Worm (Caenorhabditis elegans) whole organism, L1 larva: ENCODE measurements around the gene mab-23.

ENCODE experiments used
- ama-1 ChIP-seq: fragments of 150-350 bp; optimal IDR thresholded peaks from 2 replicates; lab custom pipeline; 2014
- ceh-90 ChIP-seq: sonication (generic microtip); optimal IDR thresholded peaks from 2 replicates; lab custom pipeline; 2016; ENCODE audit warnings: missing genetic modification characterization, missing compliant biosample characterization
- ets-5 ChIP-seq: fragments of 200-800 bp; sonication (Bioruptor generic); IDR thresholded peaks from 2 replicates; pipeline ENCODE4 v1.3.6; 2022; ENCODE audit warnings: missing genetic modification characterization, missing compliant biosample characterization
- lin-13 ChIP-seq: fragments of 150-350 bp; optimal IDR thresholded peaks from 2 replicates; lab custom pipeline; 2014; ENCODE audit warnings: missing biosample characterization, missing genetic modification reagents, missing genetic modification characterization
- lin-35 ChIP-seq, 2 experiments: fragments of 150-350 bp; optimal IDR thresholded peaks; 2 replicates each; lab custom pipeline; 2014; ENCODE audit warnings: missing biosample characterization in 2 of 2, missing genetic modification characterization in 2 of 2, missing genetic modification reagents in 2 of 2
- nhr-12 ChIP-seq: sonication (generic microtip); optimal IDR thresholded peaks from 2 replicates; lab custom pipeline; 2017; ENCODE audit warnings: missing biosample characterization, missing genetic modification characterization
- nhr-77 ChIP-seq: fragments of 150-350 bp; optimal IDR thresholded peaks from 2 replicates; lab custom pipeline; 2014; ENCODE audit warnings: missing biosample characterization, missing genetic modification characterization
- nhr-84 ChIP-seq: sonication (generic microtip); optimal IDR thresholded peaks from 2 replicates; lab custom pipeline; 2017; ENCODE audit warnings: missing biosample characterization, missing genetic modification characterization
- snpc-4 ChIP-seq: fragments of 150-350 bp; optimal IDR thresholded peaks from 2 replicates; lab custom pipeline; 2014; ENCODE audit warnings: missing biosample characterization, missing genetic modification characterization
- unc-62 ChIP-seq: fragments of 150-350 bp; optimal IDR thresholded peaks from 2 replicates; lab custom pipeline; 2014; ENCODE audit warnings: missing biosample characterization, missing genetic modification reagents, missing genetic modification characterization
- ztf-11 ChIP-seq, 2 experiments: sonication (generic microtip); optimal IDR thresholded peaks; 2 replicates each; lab custom pipeline; 2016 to 2017; ENCODE audit warnings: missing genetic modification characterization in 2 of 2, missing biosample characterization in 1 of 2, missing compliant biosample characterization in 1 of 2

DNA sequence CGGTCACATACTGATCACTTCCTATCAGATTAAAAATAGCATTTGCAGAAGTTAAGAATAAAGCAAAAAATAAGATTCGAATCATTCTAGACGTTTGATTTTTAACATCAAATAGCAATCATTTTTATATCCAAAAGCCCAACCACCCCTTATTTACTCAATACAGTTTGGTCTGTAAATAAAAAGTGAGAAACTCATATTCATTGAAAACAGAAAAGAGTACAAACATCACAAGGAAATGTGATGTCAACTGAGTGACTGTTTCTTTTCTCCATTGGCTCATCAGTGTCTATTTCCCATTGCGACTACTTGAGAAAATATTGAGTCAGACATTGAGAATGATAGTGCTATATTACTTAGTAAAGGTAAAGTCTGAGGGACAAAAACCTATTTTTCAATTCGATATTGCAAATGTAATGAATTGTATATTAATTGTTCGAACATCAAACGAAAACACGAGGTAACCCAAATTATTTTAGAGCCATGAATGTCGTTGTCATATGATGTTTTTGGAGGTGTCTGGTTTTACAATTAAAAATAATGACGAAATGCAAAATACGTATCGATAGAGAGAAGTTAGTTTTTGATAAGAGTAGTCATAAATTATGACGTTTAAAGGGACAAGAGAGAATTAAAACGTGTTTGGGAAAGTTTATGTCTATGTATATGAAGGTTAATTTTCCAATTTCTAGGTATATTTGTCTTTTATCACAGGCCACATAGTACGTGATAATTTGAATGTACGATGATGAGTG, 42.9 kb upstream of the mab-23 start, which contains the start of gene ttr-23:
- no peak for TF ChIP-seq nhr-84 (tag; lab: Kevin White, UChicago)
- TF ChIP-seq snpc-4 (tag; lab: Kevin White, UChicago) = no peak
- no peak for TF ChIP-seq lin-13 (GFP tag; lab: Kevin White, UChicago)
- peak in 1 of 2 experiments; percentile 43 for TF ChIP-seq lin-35 (GFP tag; optimal IDR thresholded peaks at IDR 0.05; lab: Kevin White, UChicago)
- no peak for TF ChIP-seq ets-5 (GFP tag; lab: Robert Waterston, UW)
- TF ChIP-seq ceh-90 (tag; lab: Kevin White, UChicago) = no peak
- no peak for TF ChIP-seq nhr-77 (tag; lab: Kevin White, UChicago)
- TF ChIP-seq nhr-12 = no peak
- TF ChIP-seq unc-62 = no peak
- TF ChIP-seq ztf-11 (tag; optimal IDR thresholded peaks at IDR 0.05; lab: Kevin White, UChicago) = no peak
- no peak for TF ChIP-seq ama-1 (lab: Kevin White, UChicago)
